Fruit fly (Drosophila melanogaster) whole organism: ENCODE results near the gene CG10958.

ENCODE experiments used
- pan ChIP-seq: fragments of >200 bp; optimal IDR thresholded peaks from 2 replicates; lab custom pipeline; 2017
- psq ChIP-seq: fragments of >200 bp; optimal IDR thresholded peaks from 2 replicates; lab custom pipeline; 2017

- no peak for TF ChIP-seq psq
- TF ChIP-seq pan, result no peak
These were observed 20.6 kb downstream of the CG10958 start, which contains the start of gene CG18262 for dm6 chrX:8152718-8153117.
